Worm (Caenorhabditis elegans) whole organism, L4 larva: ENCODE data around the gene C15F1.2.

Experiments used
- F49E8.2 ChIP-seq: sonication (generic microtip); optimal IDR thresholded peaks from 2 replicates; lab custom pipeline; 2016; ENCODE audit warnings: missing compliant biosample characterization, mild to moderate bottlenecking, missing genetic modification characterization, borderline replicate concordance
- ama-1 ChIP-seq: fragments of 150-350 bp; optimal IDR thresholded peaks from 2 replicates; lab custom pipeline; 2014; ENCODE audit warnings: inconsistent platforms, mixed read lengths
- ceh-62 ChIP-seq: sonication (generic microtip); optimal IDR thresholded peaks from 2 replicates; lab custom pipeline; 2017; ENCODE audit warnings: missing biosample characterization, missing genetic modification characterization
- fos-1 ChIP-seq: fragments of 150-350 bp; optimal IDR thresholded peaks from 2 replicates; lab custom pipeline; 2014; ENCODE audit warnings: missing biosample characterization, missing genetic modification characterization
- jun-1 ChIP-seq: fragments of 150-350 bp; optimal IDR thresholded peaks from 2 replicates; lab custom pipeline; 2014; ENCODE audit warnings: missing biosample characterization, missing genetic modification reagents, missing genetic modification characterization
- unc-39 ChIP-seq: sonication (generic microtip); optimal IDR thresholded peaks from 2 replicates; lab custom pipeline; 2017; ENCODE audit warnings: missing biosample characterization, missing genetic modification characterization
- zag-1 ChIP-seq: fragments of 150-350 bp; optimal IDR thresholded peaks from 2 replicates; lab custom pipeline; 2014; ENCODE audit warnings: missing biosample characterization, missing genetic modification characterization

- TF ChIP-seq jun-1 (no peak), ceh-62 (tag; lab: Kevin White, UChicago) (no peak), ama-1 (no peak), zag-1 (tag; lab: Kevin White, UChicago) (no peak), fos-1 (tag; lab: Kevin White, UChicago) (no peak), unc-39 (tag; lab: Kevin White, UChicago) (no peak), F49E8.2 (no peak)
These were observed at the start of gene C15F1.2 for ce11 chrII:6979646-6980045.
